Worm (Caenorhabditis elegans): Measurements from ENCODE around the gene K07D4.2.

Gene K07D4.2

ce11 chrII:4089183-4089582 is 43.9 kb upstream of the K07D4.2 start (continued):
- TF ChIP-seq rcor-1 (GFP tag; IDR thresholded peaks at IDR 0.05), result no peak
- TF ChIP-seq akir-1 (GFP tag; optimal IDR thresholded peaks at IDR 0.05), result no peak
- TF ChIP-seq F57C9.4 (tag; optimal IDR thresholded peaks at IDR 0.05), result no peak
- peak; percentile 69; the same call in 1 of the 2 replicates for TF ChIP-seq B0336.3 (GFP tag; IDR thresholded peaks at IDR 0.05)
- TF ChIP-seq bed-1 (GFP tag; IDR thresholded peaks at IDR 0.05), result no peak
- TF ChIP-seq nhr-90 (tag; optimal IDR thresholded peaks at IDR 0.05), result peak; percentile 59
- TF ChIP-seq efl-1 (GFP tag; optimal IDR thresholded peaks at IDR 0.05), result no peak
- TF ChIP-seq nhr-80 (tag; optimal IDR thresholded peaks at IDR 0.05), result peak; percentile 99
- TF ChIP-seq snpc-3.4 (tag; optimal IDR thresholded peaks at IDR 0.05), result no peak
- no peak for TF ChIP-seq mel-28 (tag; optimal IDR thresholded peaks at IDR 0.05; ENCODE audit: borderline replicate concordance)
- TF ChIP-seq pbrm-1 (GFP tag; IDR thresholded peaks at IDR 0.05), result no peak
- no peak for TF ChIP-seq ama-1 (optimal IDR thresholded peaks at IDR 0.05)
- TF ChIP-seq ama-1 (GFP tag; optimal IDR thresholded peaks at IDR 0.05), result no peak
- TF ChIP-seq egrh-3 (GFP tag; IDR thresholded peaks at IDR 0.05), result no peak
- TF ChIP-seq aptf-2 (GFP tag; conservative IDR thresholded peaks at IDR 0.05), result no peak
- TF ChIP-seq B0019.2 (GFP tag; conservative IDR thresholded peaks at IDR 0.05), result no peak
- TF ChIP-seq egl-18 (GFP tag; IDR thresholded peaks at IDR 0.05), result no peak
- no peak for TF ChIP-seq tbx-9 (tag; optimal IDR thresholded peaks at IDR 0.05; ENCODE audit: borderline replicate concordance)
- TF ChIP-seq hlh-12 (tag; optimal IDR thresholded peaks at IDR 0.05), result no peak
- no peak for TF ChIP-seq ZK185.1 (tag; optimal IDR thresholded peaks at IDR 0.05; ENCODE audit: poor library complexity, severe bottlenecking)
- peak; percentile 93 for TF ChIP-seq F22D6.2 (tag; optimal IDR thresholded peaks at IDR 0.05)
- no peak for TF ChIP-seq T26A5.8 (tag; optimal IDR thresholded peaks at IDR 0.05)
- TF ChIP-seq hsf-1 (GFP tag; IDR thresholded peaks at IDR 0.05), result no peak
- peak; percentile 86 for TF ChIP-seq lin-40 (tag; optimal IDR thresholded peaks at IDR 0.05)
- no peak for TF ChIP-seq ceh-79 (tag; optimal IDR thresholded peaks at IDR 0.05)
- no peak for TF ChIP-seq hmg-20 (GFP tag; IDR thresholded peaks at IDR 0.05)
- no peak for TF ChIP-seq let-526 (GFP tag; IDR thresholded peaks at IDR 0.05)
- peak; percentile 18; the same call in 1 of the 2 replicates for TF ChIP-seq lir-1 (GFP tag; conservative IDR thresholded peaks at IDR 0.05)
- no peak for TF ChIP-seq ceh-100 (GFP tag; IDR thresholded peaks at IDR 0.05)
- no peak for TF ChIP-seq ztf-28 (GFP tag; IDR thresholded peaks at IDR 0.05)
- TF ChIP-seq F49E8.2 (tag; optimal IDR thresholded peaks at IDR 0.05; ENCODE audit: insufficient read depth), result no peak
- TF ChIP-seq ztf-18 (tag; optimal IDR thresholded peaks at IDR 0.05), result no peak
- no peak for TF ChIP-seq nhr-27 (tag; optimal IDR thresholded peaks at IDR 0.05)
- no peak for TF ChIP-seq ztf-3 (GFP tag; optimal IDR thresholded peaks at IDR 0.05)
- TF ChIP-seq aptf-3 (GFP tag; IDR thresholded peaks at IDR 0.05), result no peak
- TF ChIP-seq F33H1.4 (GFP tag; IDR thresholded peaks at IDR 0.05), result no peak
- TF ChIP-seq B0261.1 (tag; optimal IDR thresholded peaks at IDR 0.05), result no peak
- no peak for TF ChIP-seq nfya-2 (GFP tag; IDR thresholded peaks at IDR 0.05)
- TF ChIP-seq lin-35 (GFP tag; optimal IDR thresholded peaks at IDR 0.05), result no peak
- TF ChIP-seq mxl-1 (tag; optimal IDR thresholded peaks at IDR 0.05), result no peak
- TF ChIP-seq ztf-6 (GFP tag; IDR thresholded peaks at IDR 0.05), result no peak
- peak; percentile 42; the same call in 1 of the 2 replicates for TF ChIP-seq Y56A3A.18 (GFP tag; IDR thresholded peaks at IDR 0.05)
- TF ChIP-seq Y53G8AR.9 (GFP tag; conservative IDR thresholded peaks at IDR 0.05), result no peak
- no peak for TF ChIP-seq mes-4 (tag; optimal IDR thresholded peaks at IDR 0.05)
- no peak for TF ChIP-seq ceh-91 (GFP tag; IDR thresholded peaks at IDR 0.05)
